Fruit fly (Drosophila melanogaster) whole organism, adult: ENCODE measurements around the gene CG15269.
A peak's percentile ranks its signal among the peaks of the same experiment; 100 is the strongest.

Source experiments
- CG11617 ChIP-seq: fragments of 200-800 bp; sonication (Bioruptor generic); optimal IDR thresholded peaks from 2 replicates; lab custom pipeline; 2017; ENCODE audit warnings: mild to moderate bottlenecking, missing biosample characterization, missing genetic modification reagents, missing genetic modification characterization
- CG12768 ChIP-seq: fragments of 200-800 bp; sonication (Bioruptor generic); optimal IDR thresholded peaks from 2 replicates; lab custom pipeline; 2017; ENCODE audit warnings: missing biosample characterization, missing genetic modification characterization, mild to moderate bottlenecking, moderate library complexity, missing genetic modification reagents
- CG14711 ChIP-seq: fragments of 200-800 bp; sonication (Bioruptor generic); optimal IDR thresholded peaks from 2 replicates; lab custom pipeline; 2018; ENCODE audit warnings: missing biosample characterization, mild to moderate bottlenecking, missing genetic modification characterization, moderate library complexity
- CG1620 ChIP-seq: fragments of 200-800 bp; sonication (Bioruptor generic); optimal IDR thresholded peaks from 2 replicates; lab custom pipeline; 2016; ENCODE audit warnings: missing biosample characterization, missing genetic modification characterization
- CG33017 ChIP-seq: fragments of 200-800 bp; sonication (Bioruptor generic); optimal IDR thresholded peaks from 2 replicates; lab custom pipeline; 2018; ENCODE audit warnings: missing biosample characterization, mild to moderate bottlenecking, missing genetic modification characterization, moderate library complexity
- CG5204 ChIP-seq: fragments of 200-800 bp; sonication (Bioruptor generic); optimal IDR thresholded peaks from 2 replicates; lab custom pipeline; 2016; ENCODE audit warnings: missing biosample characterization, missing genetic modification characterization
- CG7045 ChIP-seq: fragments of 200-800 bp; sonication (Bioruptor generic); optimal IDR thresholded peaks from 2 replicates; lab custom pipeline; 2017; ENCODE audit warnings: missing biosample characterization, mild to moderate bottlenecking, missing genetic modification characterization
- CG7101 ChIP-seq: fragments of 200-800 bp; sonication (Bioruptor generic); optimal IDR thresholded peaks from 2 replicates; lab custom pipeline; 2018; ENCODE audit warnings: missing biosample characterization, mild to moderate bottlenecking, missing genetic modification characterization, moderate library complexity
- Clk ChIP-seq: fragments of 200-800 bp; sonication (Bioruptor generic); optimal IDR thresholded peaks from 2 replicates; lab custom pipeline; 2017; ENCODE audit warnings: missing biosample characterization, missing genetic modification characterization
- Crg-1 ChIP-seq: fragments of 200-800 bp; sonication (Bioruptor generic); optimal IDR thresholded peaks from 2 replicates; lab custom pipeline; 2016; ENCODE audit warnings: missing biosample characterization, missing genetic modification characterization
- Hr96 ChIP-seq: fragments of 200-800 bp; sonication (Bioruptor generic); optimal IDR thresholded peaks from 2 replicates; lab custom pipeline; 2016; ENCODE audit warnings: missing biosample characterization, missing genetic modification characterization
- Mnt ChIP-seq: fragments of 200-800 bp; sonication (Bioruptor generic); optimal IDR thresholded peaks from 2 replicates; lab custom pipeline; 2016; ENCODE audit warnings: missing biosample characterization, mild to moderate bottlenecking, missing genetic modification characterization
- bab1 ChIP-seq: fragments of 200-800 bp; sonication (Bioruptor generic); optimal IDR thresholded peaks from 3 replicates; lab custom pipeline; 2019; ENCODE audit warnings: missing biosample characterization, mild to moderate bottlenecking, missing genetic modification characterization, moderate library complexity
- cic ChIP-seq: fragments of 200-800 bp; sonication (Bioruptor generic); optimal IDR thresholded peaks from 2 replicates; lab custom pipeline; 2017; ENCODE audit warnings: missing biosample characterization, mild to moderate bottlenecking, missing genetic modification characterization, moderate library complexity
- cnc ChIP-seq, 2 experiments: fragments of >200 bp; optimal IDR thresholded peaks; 2 replicates each; lab custom pipeline; 2017
- kay ChIP-seq: fragments of 200-800 bp; sonication (Bioruptor generic); peaks from one replicate; lab custom pipeline; 2016; ENCODE audit warnings: missing biosample characterization, missing genetic modification characterization, borderline replicate concordance
- ovo ChIP-seq: fragments of 200-800 bp; sonication (Bioruptor generic); optimal IDR thresholded peaks from 2 replicates; lab custom pipeline; 2016; ENCODE audit warnings: missing biosample characterization, missing genetic modification characterization
- pad ChIP-seq: fragments of 200-800 bp; sonication (Bioruptor generic); optimal IDR thresholded peaks from 3 replicates; lab custom pipeline; 2017; ENCODE audit warnings: missing biosample characterization, missing genetic modification characterization, mild to moderate bottlenecking, moderate library complexity, missing genetic modification reagents
- tj ChIP-seq: fragments of 200-800 bp; sonication (Bioruptor generic); optimal IDR thresholded peaks from 3 replicates; lab custom pipeline; 2017; ENCODE audit warnings: missing biosample characterization, mild to moderate bottlenecking, missing genetic modification characterization, moderate library complexity
- toe ChIP-seq: fragments of 200-800 bp; sonication (Bioruptor generic); optimal IDR thresholded peaks from 2 replicates; lab custom pipeline; 2016; ENCODE audit warnings: missing biosample characterization, missing genetic modification characterization

Gene CG15269

dm6 chr2L:15109145-15109544, at the start of gene CG15269:
Gene CG15269, plus strand, starts transcription at chr2L:15109405.
- TF ChIP-seq CG11617 (no peak), Crg-1 (GFP tag; lab: Kevin White, UChicago) (no peak), CG12768 (GFP tag; lab: Kevin White, UChicago) (no peak), pad (GFP tag; lab: Kevin White, UChicago) (no peak), CG7101 (tag; lab: Kevin White, UChicago) (no peak), tj (GFP tag; lab: Kevin White, UChicago) (no peak), Hr96 (GFP tag; lab: Kevin White, UChicago) (no peak), CG5204 (GFP tag; lab: Kevin White, UChicago) (no peak), CG7045 (GFP tag; lab: Kevin White, UChicago) (no peak), Clk (GFP tag; lab: Kevin White, UChicago) (no peak)

- TF ChIP-seq cnc (optimal IDR thresholded peaks at IDR 0.05; lab: Kevin White, UChicago) (no peak), Mnt (GFP tag; lab: Kevin White, UChicago) (peak; percentile 10)
These were observed 48.6 kb upstream of the CG15269 start, which contains the start of gene TfIIS for dm6 chr2L:15060580-15061005. Gene TfIIS, minus strand, starts transcription at chr2L:15060757.

- TF ChIP-seq kay (GFP tag; lab: Kevin White, UChicago) = peak; percentile 81
- no peak for TF ChIP-seq CG7045 (GFP tag; lab: Kevin White, UChicago)
These were observed 47.8 kb upstream of the CG15269 start, which contains the start of the genes solo and vas for dm6 chr2L:15061368-15061767. Gene solo, plus strand, starts transcription at chr2L:15061656. Gene vas, plus strand, starts transcription at chr2L:15061656.

dm6 chr2L:15062095-15062494, 47.1 kb upstream of the CG15269 start:
- peak; percentile 41 for TF ChIP-seq ovo (GFP tag; lab: Kevin White, UChicago)
- TF ChIP-seq CG14711 (tag; lab: Kevin White, UChicago) = peak; percentile 91
- TF ChIP-seq pad (GFP tag; lab: Kevin White, UChicago) = peak; percentile 42
- TF ChIP-seq CG11617 = no peak

- TF ChIP-seq CG7045 (GFP tag; lab: Kevin White, UChicago) (no peak), tj (GFP tag; lab: Kevin White, UChicago) (no peak), Mnt (GFP tag; lab: Kevin White, UChicago) (no peak), bab1 (no peak), Clk (GFP tag; lab: Kevin White, UChicago) (no peak), cnc (optimal IDR thresholded peaks at IDR 0.05; lab: Kevin White, UChicago) (peak in 1 of 2 experiments; percentile 26), CG33017 (tag; lab: Kevin White, UChicago) (no peak)
These were observed 43.5 kb upstream of the CG15269 start for dm6 chr2L:15065663-15066062.

dm6 chr2L:15066141-15066540, 43.1 kb upstream of the CG15269 start:
- no peak for TF ChIP-seq CG5204 (GFP tag; lab: Kevin White, UChicago)
- TF ChIP-seq bab1 = no peak
- no peak for TF ChIP-seq CG7101 (tag; lab: Kevin White, UChicago)
- no peak for TF ChIP-seq CG33017 (tag; lab: Kevin White, UChicago)
- no peak for TF ChIP-seq kay (GFP tag; lab: Kevin White, UChicago)
- TF ChIP-seq CG7045 (GFP tag; lab: Kevin White, UChicago) = no peak
- TF ChIP-seq tj (GFP tag; lab: Kevin White, UChicago) = no peak
- TF ChIP-seq cic = no peak
- TF ChIP-seq Hr96 (GFP tag; lab: Kevin White, UChicago) = no peak
- TF ChIP-seq Crg-1 (GFP tag; lab: Kevin White, UChicago) = no peak
- no peak for TF ChIP-seq CG1620 (GFP tag; lab: Kevin White, UChicago)
- TF ChIP-seq CG12768 (GFP tag; lab: Kevin White, UChicago) = no peak
- no peak for TF ChIP-seq toe

- peak; percentile 92 for TF ChIP-seq cic
- no peak for TF ChIP-seq CG33017 (tag; lab: Kevin White, UChicago)
- peak; percentile 18 for TF ChIP-seq ovo (GFP tag; lab: Kevin White, UChicago)
- no peak for TF ChIP-seq cnc (optimal IDR thresholded peaks at IDR 0.05; lab: Kevin White, UChicago)
- no peak for TF ChIP-seq CG11617
- no peak for TF ChIP-seq Hr96 (GFP tag; lab: Kevin White, UChicago)
- TF ChIP-seq CG5204 (GFP tag; lab: Kevin White, UChicago) = no peak
- TF ChIP-seq CG12768 (GFP tag; lab: Kevin White, UChicago) = no peak
- peak; percentile 100 for TF ChIP-seq Mnt (GFP tag; lab: Kevin White, UChicago)
- TF ChIP-seq toe = peak; percentile 30
- TF ChIP-seq CG14711 (tag; lab: Kevin White, UChicago) = peak; percentile 60
- TF ChIP-seq kay (GFP tag; lab: Kevin White, UChicago) = no peak
- TF ChIP-seq bab1 = peak; percentile 61
- TF ChIP-seq CG7045 (GFP tag; lab: Kevin White, UChicago) = peak; percentile 38
- TF ChIP-seq CG7101 (tag; lab: Kevin White, UChicago) = peak; percentile 54
- TF ChIP-seq Clk (GFP tag; lab: Kevin White, UChicago) = peak; percentile 75
- peak; percentile 60 for TF ChIP-seq CG1620 (GFP tag; lab: Kevin White, UChicago)
- TF ChIP-seq tj (GFP tag; lab: Kevin White, UChicago) = peak; percentile 77
- peak; percentile 42 for TF ChIP-seq pad (GFP tag; lab: Kevin White, UChicago)
- peak; percentile 67 for TF ChIP-seq Crg-1 (GFP tag; lab: Kevin White, UChicago)
These were observed 41.4 kb upstream of the CG15269 start for dm6 chr2L:15067832-15068231.
